Worm (Caenorhabditis elegans) whole organism, late embryonic: Measurements from ENCODE around the gene srd-8.

ENCODE experiments used
- C38D4.7 ChIP-seq: fragments of 200-800 bp; sonication (Bioruptor generic); optimal IDR thresholded peaks from 2 replicates; lab custom pipeline; 2018; ENCODE audit warnings: mild to moderate bottlenecking, missing genetic modification characterization, moderate library complexity, missing compliant biosample characterization
- F13H6.1 ChIP-seq: sonication (generic microtip); optimal IDR thresholded peaks from 2 replicates; lab custom pipeline; 2016; ENCODE audit warnings: missing genetic modification characterization, missing compliant biosample characterization
- ahr-1 ChIP-seq: sonication (generic microtip); optimal IDR thresholded peaks from 2 replicates; lab custom pipeline; 2016; ENCODE audit warnings: missing genetic modification characterization, missing compliant biosample characterization
- ama-1 ChIP-seq: fragments of 150-350 bp; optimal IDR thresholded peaks from 2 replicates; lab custom pipeline; 2014
- ceh-14 ChIP-seq: sonication (generic microtip); optimal IDR thresholded peaks from 2 replicates; lab custom pipeline; 2016; ENCODE audit warnings: missing genotype, missing genetic modification characterization, missing compliant biosample characterization
- ceh-18 ChIP-seq: sonication (generic microtip); optimal IDR thresholded peaks from 2 replicates; lab custom pipeline; 2016; ENCODE audit warnings: missing genetic modification characterization, missing compliant biosample characterization
- ceh-19 ChIP-seq: fragments of 200-800 bp; sonication (Bioruptor generic); optimal IDR thresholded peaks from 2 replicates; lab custom pipeline; 2018; ENCODE audit warnings: mild to moderate bottlenecking, missing genetic modification characterization, missing compliant biosample characterization
- ceh-22 ChIP-seq: sonication (generic microtip); optimal IDR thresholded peaks from 2 replicates; lab custom pipeline; 2017; ENCODE audit warnings: missing biosample characterization, missing genetic modification characterization
- ceh-31 ChIP-seq: sonication (generic microtip); optimal IDR thresholded peaks from 2 replicates; lab custom pipeline; 2016; ENCODE audit warnings: missing genetic modification characterization, missing compliant biosample characterization
- ceh-34 ChIP-seq: sonication (generic microtip); optimal IDR thresholded peaks from 2 replicates; lab custom pipeline; 2016; ENCODE audit warnings: mild to moderate bottlenecking, missing genetic modification characterization, missing compliant biosample characterization
- ceh-9 ChIP-seq: sonication (generic microtip); optimal IDR thresholded peaks from 2 replicates; lab custom pipeline; 2016; ENCODE audit warnings: mild to moderate bottlenecking, missing genetic modification characterization, inconsistent platforms, missing compliant biosample characterization
- dmd-4 ChIP-seq: sonication (generic microtip); optimal IDR thresholded peaks from 2 replicates; lab custom pipeline; 2016; ENCODE audit warnings: borderline replicate concordance, missing genetic modification characterization, missing compliant biosample characterization
- dve-1 ChIP-seq: sonication (generic microtip); optimal IDR thresholded peaks from 2 replicates; lab custom pipeline; 2017; ENCODE audit warnings: antibody characterized with exemption, mild to moderate bottlenecking, missing genetic modification characterization, missing compliant biosample characterization
- elt-2 ChIP-seq: sonication (generic microtip); optimal IDR thresholded peaks from 2 replicates; lab custom pipeline; 2016; ENCODE audit warnings: missing genetic modification reagents, missing genetic modification characterization, missing compliant biosample characterization
- ets-4 ChIP-seq: sonication (generic microtip); optimal IDR thresholded peaks from 2 replicates; lab custom pipeline; 2016; ENCODE audit warnings: missing genetic modification characterization, missing compliant biosample characterization
- fax-1 ChIP-seq: sonication (generic microtip); optimal IDR thresholded peaks from 2 replicates; lab custom pipeline; 2016; ENCODE audit warnings: missing genotype, missing genetic modification characterization, missing compliant biosample characterization
- hlh-13 ChIP-seq: fragments of 200-800 bp; sonication (Bioruptor generic); optimal IDR thresholded peaks from 2 replicates; lab custom pipeline; 2018; ENCODE audit warnings: mild to moderate bottlenecking, missing genetic modification characterization, missing compliant biosample characterization
- hlh-15 ChIP-seq: sonication (generic microtip); optimal IDR thresholded peaks from 2 replicates; lab custom pipeline; 2016; ENCODE audit warnings: missing genetic modification characterization, missing compliant biosample characterization
- hlh-30 ChIP-seq: sonication (generic microtip); optimal IDR thresholded peaks from 2 replicates; lab custom pipeline; 2017; ENCODE audit warnings: antibody characterized with exemption, missing genetic modification characterization, missing compliant biosample characterization; ENCODE audit not compliant: insufficient read depth
- lin-11 ChIP-seq: fragments of 200-800 bp; sonication (Bioruptor generic); optimal IDR thresholded peaks from 2 replicates; lab custom pipeline; 2018; ENCODE audit warnings: mild to moderate bottlenecking, missing genetic modification characterization, missing compliant biosample characterization
- mec-3 ChIP-seq: sonication (generic microtip); optimal IDR thresholded peaks from 2 replicates; lab custom pipeline; 2016; ENCODE audit warnings: borderline replicate concordance, missing genetic modification characterization, missing compliant biosample characterization
- nfya-1 ChIP-seq: sonication (generic microtip); optimal IDR thresholded peaks from 2 replicates; lab custom pipeline; 2017; ENCODE audit warnings: missing genetic modification characterization, mild to moderate bottlenecking, missing compliant biosample characterization, antibody characterized with exemption, moderate library complexity
- nhr-11 ChIP-seq: fragments of 150-350 bp; optimal IDR thresholded peaks from 2 replicates; lab custom pipeline; 2014; ENCODE audit warnings: missing biosample characterization, missing genetic modification characterization
- npax-4 ChIP-seq: sonication (generic microtip); optimal IDR thresholded peaks from 2 replicates; lab custom pipeline; 2016; ENCODE audit warnings: missing genetic modification characterization, missing compliant biosample characterization
- pat-9 ChIP-seq: fragments of 200-800 bp; sonication (Bioruptor generic); optimal IDR thresholded peaks from 2 replicates; lab custom pipeline; 2018; ENCODE audit warnings: mild to moderate bottlenecking, missing genetic modification characterization, moderate library complexity, missing compliant biosample characterization
- pax-1 ChIP-seq: fragments of 150-350 bp; optimal IDR thresholded peaks from 2 replicates; lab custom pipeline; 2014; ENCODE audit warnings: missing biosample characterization, missing genetic modification characterization
- pha-4 ChIP-seq: fragments of 150-350 bp; optimal IDR thresholded peaks from 2 replicates; lab custom pipeline; 2018; ENCODE audit warnings: missing biosample characterization, missing genetic modification reagents, missing genetic modification characterization
- pqm-1 ChIP-seq: sonication (generic microtip); optimal IDR thresholded peaks from 2 replicates; lab custom pipeline; 2016; ENCODE audit warnings: missing genetic modification characterization, missing compliant biosample characterization
- pros-1 ChIP-seq: fragments of 150-350 bp; optimal IDR thresholded peaks from 2 replicates; lab custom pipeline; 2014; ENCODE audit warnings: missing biosample characterization, missing genetic modification reagents, missing genetic modification characterization
- rnt-1 ChIP-seq: sonication (generic microtip); optimal IDR thresholded peaks from 2 replicates; lab custom pipeline; 2016; ENCODE audit warnings: missing genetic modification characterization, missing compliant biosample characterization
- syd-9 ChIP-seq: sonication (generic microtip); optimal IDR thresholded peaks from 2 replicates; lab custom pipeline; 2016; ENCODE audit warnings: mild to moderate bottlenecking, missing genetic modification characterization, moderate library complexity, missing compliant biosample characterization
- tbx-2 ChIP-seq: sonication (generic microtip); optimal IDR thresholded peaks from 2 replicates; lab custom pipeline; 2016; ENCODE audit warnings: missing genetic modification characterization, missing compliant biosample characterization
- tbx-7 ChIP-seq: sonication (generic microtip); optimal IDR thresholded peaks from 2 replicates; lab custom pipeline; 2016; ENCODE audit warnings: missing genotype, missing genetic modification characterization, missing compliant biosample characterization
- ttx-3 ChIP-seq: sonication (generic microtip); optimal IDR thresholded peaks from 2 replicates; lab custom pipeline; 2016; ENCODE audit warnings: missing genetic modification reagents, missing genetic modification characterization, missing compliant biosample characterization
- unc-42 ChIP-seq: sonication (generic microtip); optimal IDR thresholded peaks from 2 replicates; lab custom pipeline; 2016; ENCODE audit warnings: missing genotype, missing genetic modification characterization, missing compliant biosample characterization
- unc-55 ChIP-seq: sonication (generic microtip); optimal IDR thresholded peaks from 2 replicates; lab custom pipeline; 2017; ENCODE audit warnings: missing biosample characterization, missing genetic modification reagents, missing genetic modification characterization

Gene srd-8

ce11 chrIV:5607343-5607742 lies 38.1 kb downstream of the srd-8 start:
- TF ChIP-seq nhr-11 (tag; lab: Kevin White, UChicago) (no peak), ceh-18 (peak; percentile 48), hlh-30 (tag; lab: Kevin White, UChicago) (peak; percentile 50), ceh-31 (tag; lab: Kevin White, UChicago) (peak; percentile 14), ama-1 (no peak)

ce11 chrIV:5605225-5605624 lies 40.2 kb downstream of the srd-8 start:
- TF ChIP-seq pros-1 (tag; lab: Kevin White, UChicago) (no peak), ttx-3 (no peak), elt-2 (no peak), pqm-1 (tag; lab: Kevin White, UChicago) (no peak), unc-55 (GFP tag; lab: Kevin White, UChicago) (no peak), pat-9 (no peak), pax-1 (tag; lab: Kevin White, UChicago) (no peak)
- TF ChIP-seq, all 69 proteins: peak for 0

- no peak for TF ChIP-seq mec-3 (tag; lab: Kevin White, UChicago)
- TF ChIP-seq dve-1 (tag; lab: Kevin White, UChicago) = peak; percentile 80
- TF ChIP-seq npax-4 (tag; lab: Kevin White, UChicago) = no peak
- no peak for TF ChIP-seq fax-1
- TF ChIP-seq pha-4 (tag; lab: Kevin White, UChicago) = no peak
- TF ChIP-seq ahr-1 (tag; lab: Kevin White, UChicago) = no peak
- no peak for TF ChIP-seq ets-4
- peak; percentile 8 for TF ChIP-seq ceh-31 (tag; lab: Kevin White, UChicago)
- TF ChIP-seq hlh-30 (tag; lab: Kevin White, UChicago) = peak; percentile 81
- TF ChIP-seq ama-1 = no peak
- peak; percentile 61 for TF ChIP-seq ceh-14 (tag; lab: Kevin White, UChicago)
- TF ChIP-seq hlh-13 (GFP tag; lab: Kevin White, UChicago) = no peak
- peak; percentile 75 for TF ChIP-seq F13H6.1 (tag; lab: Kevin White, UChicago)
- no peak for TF ChIP-seq lin-11
- no peak for TF ChIP-seq ceh-22 (tag; lab: Kevin White, UChicago)
- peak; percentile 55 for TF ChIP-seq ceh-34 (tag; lab: Kevin White, UChicago)
- peak; percentile 40 for TF ChIP-seq elt-2
- TF ChIP-seq unc-55 (GFP tag; lab: Kevin White, UChicago) = peak; percentile 1
- TF ChIP-seq nhr-11 (tag; lab: Kevin White, UChicago) = no peak
- TF ChIP-seq ceh-18 = peak; percentile 89
- no peak for TF ChIP-seq dmd-4 (tag; lab: Kevin White, UChicago)
- no peak for TF ChIP-seq hlh-15 (tag; lab: Kevin White, UChicago)
- peak; percentile 37 for TF ChIP-seq ceh-19 (GFP tag; lab: Kevin White, UChicago)
- peak; percentile 0 for TF ChIP-seq unc-42 (tag; lab: Kevin White, UChicago)
- TF ChIP-seq ceh-9 = no peak
- TF ChIP-seq rnt-1 (tag; lab: Kevin White, UChicago) = peak; percentile 10
Observed at ce11 chrIV:5604465-5604864, 40.9 kb downstream of the srd-8 start.

- TF ChIP-seq dve-1 (tag; lab: Kevin White, UChicago) (peak; percentile 26), syd-9 (tag; lab: Kevin White, UChicago) (no peak), C38D4.7 (GFP tag; lab: Kevin White, UChicago) (no peak), ceh-31 (tag; lab: Kevin White, UChicago) (no peak), tbx-7 (tag; lab: Kevin White, UChicago) (no peak), nfya-1 (tag; lab: Kevin White, UChicago) (no peak), tbx-2 (tag; lab: Kevin White, UChicago) (peak; percentile 1), ceh-34 (tag; lab: Kevin White, UChicago) (peak; percentile 24)
Observed at ce11 chrIV:5603321-5603720, 42.1 kb downstream of the srd-8 start.
